Fruit fly (Drosophila melanogaster): Measurements from ENCODE around the gene Nepl16.
"Not testable (repeated sequence)": the region's sequence is repeated elsewhere in the genome, so short reads cannot be mapped to it uniquely, and the experiment has no call there.

Nepl16 gene

dm6 chr3R:25112466-25112939, at the start of gene Nepl16:
Nepl16 (minus strand) TSS chr3R:25112516.
- no peak for TF ChIP-seq CG17801 (GFP tag; optimal IDR thresholded peaks at IDR 0.05; ENCODE audit: partially characterized antibody)

- TF ChIP-seq CG17801 (GFP tag; optimal IDR thresholded peaks at IDR 0.05; ENCODE audit: partially characterized antibody): no peak
Observed at dm6 chr3R:25161520-25161919, 49.2 kb upstream of the Nepl16 start.

dm6 chr3R:25152342-25152741, 40.0 kb upstream of the Nepl16 start:
- TF ChIP-seq CG17801 (GFP tag; optimal IDR thresholded peaks at IDR 0.05; ENCODE audit: partially characterized antibody): no peak

- no peak for TF ChIP-seq CG17801 (GFP tag; optimal IDR thresholded peaks at IDR 0.05; ENCODE audit: partially characterized antibody)
Observed at dm6 chr3R:25137565-25138367, 25.4 kb upstream of the Nepl16 start, which contains the start of gene danr. danr (plus strand) TSS chr3R:25138072.

- TF ChIP-seq CG17801 (GFP tag; optimal IDR thresholded peaks at IDR 0.05; ENCODE audit: partially characterized antibody): not testable (repeated sequence)
Observed at dm6 chr3R:25131042-25131441, 18.7 kb upstream of the Nepl16 start, which contains the start of gene Bili. Bili (plus strand) TSS chr3R:25131306.

dm6 chr3R:25127231-25127689, 14.9 kb upstream of the Nepl16 start, which contains the start of the genes Mocs2A, Mocs2B and Clbn:
Mocs2A (minus strand) TSS chr3R:25127359.
Mocs2B (minus strand) TSS chr3R:25127359.
Clbn (plus strand) TSS chr3R:25127502.
- no peak for TF ChIP-seq CG17801 (GFP tag; optimal IDR thresholded peaks at IDR 0.05; ENCODE audit: partially characterized antibody)

- no peak for TF ChIP-seq CG17801 (GFP tag; optimal IDR thresholded peaks at IDR 0.05; ENCODE audit: partially characterized antibody)
Observed at dm6 chr3R:25126823-25127222, 14.5 kb upstream of the Nepl16 start.

dm6 chr3R:25123262-25123661, 10.9 kb upstream of the Nepl16 start, which contains the start of gene vig2:
vig2 (plus strand) TSS chr3R:25123373.
- TF ChIP-seq CG17801 (GFP tag; optimal IDR thresholded peaks at IDR 0.05; ENCODE audit: partially characterized antibody): peak; percentile 6

dm6 chr3R:25122736-25123211, 10.5 kb upstream of the Nepl16 start, which contains the start of the genes CG31510 and TTLL5:
CG31510 (minus strand) TSS chr3R:25122920.
TTLL5 (minus strand) TSS chr3R:25122920.
- peak; percentile 4 for TF ChIP-seq CG17801 (GFP tag; optimal IDR thresholded peaks at IDR 0.05; ENCODE audit: partially characterized antibody)

- TF ChIP-seq CG17801 (GFP tag; optimal IDR thresholded peaks at IDR 0.05; ENCODE audit: partially characterized antibody): no peak
Observed at dm6 chr3R:25108932-25109331, 3.4 kb downstream of the Nepl16 start, which contains the start of gene CG34027. CG34027 (minus strand) TSS chr3R:25109032.

- no peak for TF ChIP-seq CG17801 (GFP tag; optimal IDR thresholded peaks at IDR 0.05; ENCODE audit: partially characterized antibody)
Observed at dm6 chr3R:25102253-25102652, 10.1 kb downstream of the Nepl16 start, which contains the start of gene CG45095. CG45095 (plus strand) TSS chr3R:25102553.

dm6 chr3R:25097486-25097885, 14.8 kb downstream of the Nepl16 start, which contains the start of the genes CG33095 and CG33096:
CG33095 (plus strand) TSS chr3R:25097672.
CG33096 (plus strand) TSS chr3R:25097672.
- TF ChIP-seq CG17801 (GFP tag; optimal IDR thresholded peaks at IDR 0.05; ENCODE audit: partially characterized antibody): peak; percentile 20

- no peak for TF ChIP-seq CG17801 (GFP tag; optimal IDR thresholded peaks at IDR 0.05; ENCODE audit: partially characterized antibody)
Observed at dm6 chr3R:25094639-25095038, 17.7 kb downstream of the Nepl16 start, which contains the start of gene fd96Cb. fd96Cb (plus strand) TSS chr3R:25095012.

dm6 chr3R:25082348-25082747, 30.0 kb downstream of the Nepl16 start, which contains the start of gene fd96Ca:
fd96Ca (plus strand) TSS chr3R:25082684.
- no peak for TF ChIP-seq CG17801 (GFP tag; optimal IDR thresholded peaks at IDR 0.05; ENCODE audit: partially characterized antibody)

dm6 chr3R:25080446-25080845, 31.9 kb downstream of the Nepl16 start:
- no peak for TF ChIP-seq CG17801 (GFP tag; optimal IDR thresholded peaks at IDR 0.05; ENCODE audit: partially characterized antibody)

Measured in ovary, adult (tissue).